Fruit fly (Drosophila melanogaster): ENCODE measurements around the gene CG6999.

The CG6999 gene

dm6 chrX:9089254-9090056 lies 1.3 kb downstream of the CG6999 start, which contains the start of gene CCT2 (continued):
- TF ChIP-seq Nf-YC (tag; optimal IDR thresholded peaks at IDR 0.05), result no peak
- TF ChIP-seq CG8290 (GFP tag; optimal IDR thresholded peaks at IDR 0.05), result no peak
- no peak for TF ChIP-seq CG8290 (tag; optimal IDR thresholded peaks at IDR 0.05)
- TF ChIP-seq CG14667 (GFP tag; IDR thresholded peaks at IDR 0.05), result no peak
- no peak for TF ChIP-seq Trl (optimal IDR thresholded peaks at IDR 0.05)
- TF ChIP-seq Trl (GFP tag; optimal IDR thresholded peaks at IDR 0.05), result no peak
- no peak for TF ChIP-seq CG12299 (tag; optimal IDR thresholded peaks at IDR 0.05)
- TF ChIP-seq Hr3 (GFP tag; optimal IDR thresholded peaks at IDR 0.05), result no peak
- TF ChIP-seq jigr1 (GFP tag; IDR thresholded peaks at IDR 0.05), result no peak
- TF ChIP-seq CG34224 (GFP tag; IDR thresholded peaks at IDR 0.05; ENCODE audit: partially characterized antibody), result peak; percentile 51; the same call in 1 of the 3 replicates
- TF ChIP-seq CG1602 (GFP tag; optimal IDR thresholded peaks at IDR 0.05), result no peak
- no peak for TF ChIP-seq CG30020 (tag; optimal IDR thresholded peaks at IDR 0.05)
- no peak for TF ChIP-seq Oli (tag; optimal IDR thresholded peaks at IDR 0.05)
- no peak for TF ChIP-seq CG10654 (GFP tag; optimal IDR thresholded peaks at IDR 0.05)
- no peak for TF ChIP-seq esg (GFP tag; conservative IDR thresholded peaks at IDR 0.05)
- TF ChIP-seq gsb-n (tag; optimal IDR thresholded peaks at IDR 0.05), result no peak
- TF ChIP-seq CG7357 (GFP tag; IDR thresholded peaks at IDR 0.05), result no peak
- no peak for TF ChIP-seq Fer3 (tag; optimal IDR thresholded peaks at IDR 0.05)
- TF ChIP-seq pfk (GFP tag; optimal IDR thresholded peaks at IDR 0.05), result no peak
- peak; percentile 75 for TF ChIP-seq Med (GFP tag)
- peak; percentile 71 for TF ChIP-seq dm (GFP tag; optimal IDR thresholded peaks at IDR 0.05)
- TF ChIP-seq gt (GFP tag; IDR thresholded peaks at IDR 0.05), result no peak
- TF ChIP-seq gcm (GFP tag; optimal IDR thresholded peaks at IDR 0.05), result no peak
- TF ChIP-seq Usf (GFP tag; optimal IDR thresholded peaks at IDR 0.05), result no peak
- no peak for TF ChIP-seq Gug (GFP tag; IDR thresholded peaks at IDR 0.05)
- TF ChIP-seq CG3726 (GFP tag; IDR thresholded peaks at IDR 0.05), result no peak
- peak; percentile 29 for TF ChIP-seq CG14710 (tag; optimal IDR thresholded peaks at IDR 0.05)
- no peak for TF ChIP-seq Doc3 (GFP tag; IDR thresholded peaks at IDR 0.05; ENCODE audit: partially characterized antibody)
- no peak for TF ChIP-seq ewg (GFP tag; optimal IDR thresholded peaks at IDR 0.05)
- TF ChIP-seq prd (optimal IDR thresholded peaks at IDR 0.05), result no peak
- TF ChIP-seq prd (GFP tag; IDR thresholded peaks at IDR 0.05), result no peak
- no peak for TF ChIP-seq tio (GFP tag; optimal IDR thresholded peaks at IDR 0.05)
- no peak for TF ChIP-seq tll (GFP tag; optimal IDR thresholded peaks at IDR 0.05)
- TF ChIP-seq CG12236 (GFP tag; optimal IDR thresholded peaks at IDR 0.05), result no peak
- TF ChIP-seq CG9215 (GFP tag; IDR thresholded peaks at IDR 0.05), result no peak
- TF ChIP-seq Hr78 (GFP tag; optimal IDR thresholded peaks at IDR 0.05), result no peak
- TF ChIP-seq fd96Cb (tag; optimal IDR thresholded peaks at IDR 0.05), result no peak
- TF ChIP-seq Ptx1 (GFP tag; IDR thresholded peaks at IDR 0.05), result no peak
- TF ChIP-seq CG4854 (GFP tag; optimal IDR thresholded peaks at IDR 0.05), result no peak
- TF ChIP-seq zfh2 (GFP tag; optimal IDR thresholded peaks at IDR 0.05), result no peak
- TF ChIP-seq phol (tag; optimal IDR thresholded peaks at IDR 0.05), result peak; percentile 91
- peak; percentile 10 for TF ChIP-seq CG2712 (tag; optimal IDR thresholded peaks at IDR 0.05)
- TF ChIP-seq az2 (GFP tag; optimal IDR thresholded peaks at IDR 0.05), result no peak
- no peak for TF ChIP-seq CG31365 (tag; optimal IDR thresholded peaks at IDR 0.05)
- TF ChIP-seq ci (GFP tag; IDR thresholded peaks at IDR 0.05), result 0 out of 3 replicates have a peak, but pooled peaks have one; percentile 14
- TF ChIP-seq CG18619 (GFP tag; optimal IDR thresholded peaks at IDR 0.05), result no peak
- TF ChIP-seq insv (GFP tag; optimal IDR thresholded peaks at IDR 0.05), result peak in 1 of 2 experiments; percentile 12
- no peak for TF ChIP-seq CG8359 (GFP tag; optimal IDR thresholded peaks at IDR 0.05; ENCODE audit: borderline replicate concordance)

All from whole organism, embryonic.